Fruit fly (Drosophila melanogaster) whole organism, adult: ENCODE measurements around the gene Ufl1.

Source experiments
- CG5204 ChIP-seq: fragments of 200-800 bp; sonication (Bioruptor generic); optimal IDR thresholded peaks from 2 replicates; lab custom pipeline; 2016; ENCODE audit warnings: missing biosample characterization, missing genetic modification characterization
- kay ChIP-seq: fragments of 200-800 bp; sonication (Bioruptor generic); peaks from one replicate; lab custom pipeline; 2016; ENCODE audit warnings: missing biosample characterization, missing genetic modification characterization, borderline replicate concordance
- tj ChIP-seq: fragments of 200-800 bp; sonication (Bioruptor generic); optimal IDR thresholded peaks from 3 replicates; lab custom pipeline; 2017; ENCODE audit warnings: missing biosample characterization, mild to moderate bottlenecking, missing genetic modification characterization, moderate library complexity
- toe ChIP-seq: fragments of 200-800 bp; sonication (Bioruptor generic); optimal IDR thresholded peaks from 2 replicates; lab custom pipeline; 2016; ENCODE audit warnings: missing biosample characterization, missing genetic modification characterization

- TF ChIP-seq CG5204: no peak
- TF ChIP-seq toe (GFP tag; lab: Kevin White, UChicago): no peak
- no peak for TF ChIP-seq kay (GFP tag; lab: Kevin White, UChicago)
- TF ChIP-seq tj (GFP tag; lab: Kevin White, UChicago): no peak
Measured at dm6 chr3R:7060467-7060866, 13.8 kb downstream of the Ufl1 start, which contains the start of gene djl.
